Fruit fly (Drosophila melanogaster): ENCODE results near the gene CG2701.

CG2701 gene

dm6 chrX:2744042-2744441 lies 23.9 kb upstream of the CG2701 start, which contains the start of gene Syx4 (continued):
- TF ChIP-seq pho (GFP tag; optimal IDR thresholded peaks at IDR 0.05) (peak; percentile 90), CG11560 (tag; IDR thresholded peaks at IDR 0.05) (peak; percentile 71; the same call in 2 of the 3 replicates), nau (GFP tag; optimal IDR thresholded peaks at IDR 0.05) (peak; percentile 89), gt (GFP tag; IDR thresholded peaks at IDR 0.05) (no peak), CG32532 (GFP tag; IDR thresholded peaks at IDR 0.05) (peak; percentile 94), CG6272 (GFP tag; IDR thresholded peaks at IDR 0.05) (peak; percentile 76), Mrtf (GFP tag; IDR thresholded peaks at IDR 0.05) (peak; percentile 86), shn (GFP tag; optimal IDR thresholded peaks at IDR 0.05) (peak; percentile 76), jigr1 (GFP tag; IDR thresholded peaks at IDR 0.05) (0 out of 3 replicates have a peak, but pooled peaks have one; percentile 29), CG9609 (GFP tag; optimal IDR thresholded peaks at IDR 0.05) (peak; percentile 86), Sry-δ (GFP tag; optimal IDR thresholded peaks at IDR 0.05) (peak; percentile 55), wek (GFP tag; optimal IDR thresholded peaks at IDR 0.05) (peak; percentile 73), mirr (GFP tag; optimal IDR thresholded peaks at IDR 0.05) (peak; percentile 64), CG2889 (GFP tag; IDR thresholded peaks at IDR 0.05) (peak; percentile 77), wor (GFP tag; IDR thresholded peaks at IDR 0.05) (peak; percentile 73), CG15514 (GFP tag; optimal IDR thresholded peaks at IDR 0.05) (peak; percentile 91), CG9932 (GFP tag; IDR thresholded peaks at IDR 0.05) (peak; percentile 86), CoRest (tag; optimal IDR thresholded peaks at IDR 0.05) (peak; percentile 90), zfh1 (GFP tag; IDR thresholded peaks at IDR 0.05) (peak; percentile 88), Bdp1 (GFP tag; optimal IDR thresholded peaks at IDR 0.05) (peak; percentile 72), CrebB (tag; optimal IDR thresholded peaks at IDR 0.05) (peak; percentile 90), CG4424 (GFP tag; optimal IDR thresholded peaks at IDR 0.05) (peak; percentile 78), CG5245 (GFP tag; optimal IDR thresholded peaks at IDR 0.05) (peak; percentile 79), row (GFP tag; IDR thresholded peaks at IDR 0.05) (peak; percentile 87), Ravus (GFP tag; IDR thresholded peaks at IDR 0.05) (peak; percentile 69), CG33213 (GFP tag; optimal IDR thresholded peaks at IDR 0.05) (peak; percentile 84), otp (GFP tag; IDR thresholded peaks at IDR 0.05) (peak; percentile 86), CG2875 (GFP tag; optimal IDR thresholded peaks at IDR 0.05) (peak; percentile 79), CG10431 (GFP tag; optimal IDR thresholded peaks at IDR 0.05) (no peak), ab (GFP tag; optimal IDR thresholded peaks at IDR 0.05) (peak; percentile 46), so (GFP tag; IDR thresholded peaks at IDR 0.05) (peak; percentile 92), Sox100B (GFP tag; optimal IDR thresholded peaks at IDR 0.05) (peak; percentile 87), CG12219 (GFP tag; optimal IDR thresholded peaks at IDR 0.05) (peak; percentile 92), CG8388 (GFP tag; optimal IDR thresholded peaks at IDR 0.05) (peak; percentile 87), HLH4C (GFP tag; IDR thresholded peaks at IDR 0.05; ENCODE audit: partially characterized antibody) (no peak), CG31441 (GFP tag; IDR thresholded peaks at IDR 0.05) (peak; percentile 91), ci (GFP tag; IDR thresholded peaks at IDR 0.05) (peak; percentile 96), Awh (GFP tag; IDR thresholded peaks at IDR 0.05) (peak; percentile 89), Nf-YC (tag; optimal IDR thresholded peaks at IDR 0.05) (peak; percentile 55), Bgb (GFP tag; IDR thresholded peaks at IDR 0.05; ENCODE audit: partially characterized antibody) (no peak), CG12769 (tag; optimal IDR thresholded peaks at IDR 0.05) (peak; percentile 97), amos (GFP tag; IDR thresholded peaks at IDR 0.05; ENCODE audit: partially characterized antibody) (no peak), BtbVII (GFP tag; optimal IDR thresholded peaks at IDR 0.05) (peak; percentile 92), CG17328 (GFP tag; IDR thresholded peaks at IDR 0.05) (peak; percentile 91), Ets65A (GFP tag) (peak; percentile 96), Spps (tag; optimal IDR thresholded peaks at IDR 0.05) (peak; percentile 34), CG7786 (GFP tag; optimal IDR thresholded peaks at IDR 0.05) (peak; percentile 94), sd (tag; optimal IDR thresholded peaks at IDR 0.05) (peak; percentile 79), CG43689 (GFP tag; IDR thresholded peaks at IDR 0.05) (peak; percentile 74), tx (GFP tag; optimal IDR thresholded peaks at IDR 0.05) (peak; percentile 85), ind (GFP tag; optimal IDR thresholded peaks at IDR 0.05) (peak; percentile 91), br (optimal IDR thresholded peaks at IDR 0.05) (no peak)

Data from whole organism, embryonic.